Fruit fly (Drosophila melanogaster): Measurements from ENCODE around the gene CG15514.

CG15514 gene

dm6 chr3R:29868676-29869349 lies 7.5 kb upstream of the CG15514 start, which contains the start of gene Zip99C:
Gene Zip99C, minus strand, starts transcription at chr3R:29868895.
- TF ChIP-seq HLH106 (tag; optimal IDR thresholded peaks at IDR 0.05): peak; percentile 41
- peak in 1 of 2 experiments; percentile 58 for TF ChIP-seq foxo (GFP tag; optimal IDR thresholded peaks at IDR 0.05)
- TF ChIP-seq fru (GFP tag; optimal IDR thresholded peaks at IDR 0.05): peak; percentile 34
- no peak for TF ChIP-seq pan (optimal IDR thresholded peaks at IDR 0.05)
- no peak for TF ChIP-seq Mio (GFP tag; optimal IDR thresholded peaks at IDR 0.05)
- no peak for TF ChIP-seq CrebA (GFP tag; optimal IDR thresholded peaks at IDR 0.05; ENCODE audit: borderline replicate concordance)
- no peak for TF ChIP-seq Rel (GFP tag; optimal IDR thresholded peaks at IDR 0.05)
- TF ChIP-seq Rel (tag; optimal IDR thresholded peaks at IDR 0.05): peak; percentile 74
- TF ChIP-seq lola (GFP tag; optimal IDR thresholded peaks at IDR 0.05): no peak
- TF ChIP-seq dl (GFP tag; optimal IDR thresholded peaks at IDR 0.05; ENCODE audit: insufficient read depth in 1 of 2, partially characterized antibody in 2 of 2): no peak
- TF ChIP-seq ey (GFP tag; optimal IDR thresholded peaks at IDR 0.05): no peak
- peak; percentile 32 for TF ChIP-seq woc (GFP tag; optimal IDR thresholded peaks at IDR 0.05)
- TF ChIP-seq h (GFP tag; optimal IDR thresholded peaks at IDR 0.05): peak; percentile 31
- peak; percentile 51 for TF ChIP-seq Hnf4 (GFP tag; optimal IDR thresholded peaks at IDR 0.05)
- TF ChIP-seq Dif (GFP tag; optimal IDR thresholded peaks at IDR 0.05; ENCODE audit: partially characterized antibody): peak; percentile 6
- TF ChIP-seq CG32264 (GFP tag; optimal IDR thresholded peaks at IDR 0.05): no peak
- no peak for TF ChIP-seq Hr78 (GFP tag; optimal IDR thresholded peaks at IDR 0.05)
- TF ChIP-seq psq (GFP tag; optimal IDR thresholded peaks at IDR 0.05): peak; percentile 32
- peak; percentile 25 for TF ChIP-seq Sp1 (GFP tag; optimal IDR thresholded peaks at IDR 0.05)
- peak; percentile 27 for TF ChIP-seq sv (GFP tag; optimal IDR thresholded peaks at IDR 0.05)
- peak; percentile 13 for TF ChIP-seq GATAd (GFP tag; optimal IDR thresholded peaks at IDR 0.05)
- no peak for TF ChIP-seq N (GFP tag; optimal IDR thresholded peaks at IDR 0.05)
- TF ChIP-seq OdsH (GFP tag; optimal IDR thresholded peaks at IDR 0.05): peak; percentile 45
- no peak for TF ChIP-seq Vsx2 (GFP tag; optimal IDR thresholded peaks at IDR 0.05; ENCODE audit: partially characterized antibody)
- no peak for TF ChIP-seq tai (GFP tag; optimal IDR thresholded peaks at IDR 0.05)
- no peak for TF ChIP-seq jim (GFP tag; optimal IDR thresholded peaks at IDR 0.05)
- TF ChIP-seq Jra (GFP tag; optimal IDR thresholded peaks at IDR 0.05): peak; percentile 89
- no peak for TF ChIP-seq Myc (optimal IDR thresholded peaks at IDR 0.05)
- TF ChIP-seq Dfd (GFP tag; optimal IDR thresholded peaks at IDR 0.05): no peak
- TF ChIP-seq Hr83 (GFP tag; optimal IDR thresholded peaks at IDR 0.05; ENCODE audit: poor library complexity, severe bottlenecking): peak; percentile 58
- TF ChIP-seq Abd-B (GFP tag; optimal IDR thresholded peaks at IDR 0.05): no peak
- no peak for TF ChIP-seq rgr (GFP tag; optimal IDR thresholded peaks at IDR 0.05)
- TF ChIP-seq brk (GFP tag; optimal IDR thresholded peaks at IDR 0.05): peak; percentile 86
- peak; percentile 67 for TF ChIP-seq dsf (GFP tag; optimal IDR thresholded peaks at IDR 0.05; ENCODE audit: borderline replicate concordance)
- peak; percentile 62 for TF ChIP-seq sage (GFP tag; optimal IDR thresholded peaks at IDR 0.05)
- TF ChIP-seq usp (GFP tag; optimal IDR thresholded peaks at IDR 0.05): no peak
- TF ChIP-seq dmrt93B (GFP tag; optimal IDR thresholded peaks at IDR 0.05): no peak
- peak; percentile 26 for TF ChIP-seq CG9705 (GFP tag; optimal IDR thresholded peaks at IDR 0.05)
- TF ChIP-seq br (GFP tag; optimal IDR thresholded peaks at IDR 0.05): no peak

dm6 chr3R:29867895-29868294 lies 6.6 kb upstream of the CG15514 start:
- TF ChIP-seq Mio (GFP tag; optimal IDR thresholded peaks at IDR 0.05) (no peak), brk (GFP tag; optimal IDR thresholded peaks at IDR 0.05) (no peak), tai (GFP tag; optimal IDR thresholded peaks at IDR 0.05) (no peak), h (GFP tag; optimal IDR thresholded peaks at IDR 0.05) (no peak), CG9705 (GFP tag; optimal IDR thresholded peaks at IDR 0.05) (no peak), psq (GFP tag; optimal IDR thresholded peaks at IDR 0.05) (no peak), CrebA (GFP tag; optimal IDR thresholded peaks at IDR 0.05; ENCODE audit: borderline replicate concordance) (no peak), Jra (GFP tag; optimal IDR thresholded peaks at IDR 0.05) (no peak), OdsH (GFP tag; optimal IDR thresholded peaks at IDR 0.05) (no peak)

Data from whole organism, wandering third instar larva.